Worm (Caenorhabditis elegans): Measurements from ENCODE around the gene F43C11.12.

Gene F43C11.12

DNA sequence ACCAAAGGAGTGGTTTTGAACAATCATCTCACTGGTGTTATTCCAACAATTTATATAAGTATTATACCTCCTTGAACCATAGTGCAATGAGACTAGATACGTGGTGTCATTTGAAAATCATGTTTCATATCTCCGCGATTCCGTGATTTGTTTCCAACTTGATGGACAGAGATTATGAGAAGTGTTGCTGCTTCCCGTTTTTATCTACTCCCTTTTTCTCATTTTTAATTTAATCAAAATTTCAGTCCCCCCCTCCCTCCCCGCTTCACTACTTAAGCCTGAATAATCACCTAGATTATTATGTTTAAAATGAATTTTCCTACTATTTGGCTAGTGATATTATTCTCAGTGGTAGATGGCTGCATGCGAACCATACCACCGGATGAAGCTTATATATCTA lies 5.6 kb upstream of the F43C11.12 start, which contains the start of gene F16G10.3:
F16G10.3 (plus strand) TSS at position 301 of the 400 bp plus-strand sequence.
- TF ChIP-seq drap-1 (GFP tag; optimal IDR thresholded peaks at IDR 0.05) = no peak

DNA sequence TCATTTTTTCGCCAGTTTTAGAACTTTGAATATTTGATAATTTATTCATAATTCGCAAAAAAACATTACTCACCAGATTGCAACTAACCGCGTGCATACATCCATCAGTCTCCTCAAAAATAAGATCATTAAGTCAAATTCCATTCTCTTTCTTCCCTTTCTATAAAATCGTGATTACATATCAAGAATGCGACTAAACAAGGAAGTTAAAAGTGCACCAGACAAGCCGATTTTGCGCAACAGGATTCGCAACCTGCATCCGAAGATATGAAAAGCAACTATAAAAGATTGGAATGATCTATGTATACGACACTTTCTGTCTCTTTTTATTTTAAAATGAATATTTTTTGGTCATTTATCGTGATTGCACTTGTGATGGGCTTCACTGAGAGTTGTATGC lies 2.4 kb upstream of the F43C11.12 start, which contains the start of gene hpo-25:
hpo-25 (plus strand) TSS at position 301 of the 400 bp plus-strand sequence.
- TF ChIP-seq mls-2 (tag; optimal IDR thresholded peaks at IDR 0.05) (no peak), snpc-4 (tag; optimal IDR thresholded peaks at IDR 0.05) (no peak), flh-1 (GFP tag; optimal IDR thresholded peaks at IDR 0.05) (no peak), sptf-1 (tag; optimal IDR thresholded peaks at IDR 0.05) (no peak), elt-3 (tag; optimal IDR thresholded peaks at IDR 0.05) (no peak), bed-3 (GFP tag; optimal IDR thresholded peaks at IDR 0.05) (no peak), nhr-2 (tag; optimal IDR thresholded peaks at IDR 0.05) (no peak), hlh-1 (tag; optimal IDR thresholded peaks at IDR 0.05) (no peak), unc-120 (tag; optimal IDR thresholded peaks at IDR 0.05; ENCODE audit: poor library complexity, severe bottlenecking) (no peak), ham-2 (GFP tag; optimal IDR thresholded peaks at IDR 0.05) (no peak), lsy-2 (tag; optimal IDR thresholded peaks at IDR 0.05) (no peak), lin-32 (GFP tag; optimal IDR thresholded peaks at IDR 0.05) (no peak), blmp-1 (tag; optimal IDR thresholded peaks at IDR 0.05) (no peak), pha-4 (tag; optimal IDR thresholded peaks at IDR 0.05) (no peak), ztf-11 (tag; optimal IDR thresholded peaks at IDR 0.05) (no peak), ces-1 (GFP tag; optimal IDR thresholded peaks at IDR 0.05) (no peak), drap-1 (GFP tag; optimal IDR thresholded peaks at IDR 0.05) (no peak)

DNA sequence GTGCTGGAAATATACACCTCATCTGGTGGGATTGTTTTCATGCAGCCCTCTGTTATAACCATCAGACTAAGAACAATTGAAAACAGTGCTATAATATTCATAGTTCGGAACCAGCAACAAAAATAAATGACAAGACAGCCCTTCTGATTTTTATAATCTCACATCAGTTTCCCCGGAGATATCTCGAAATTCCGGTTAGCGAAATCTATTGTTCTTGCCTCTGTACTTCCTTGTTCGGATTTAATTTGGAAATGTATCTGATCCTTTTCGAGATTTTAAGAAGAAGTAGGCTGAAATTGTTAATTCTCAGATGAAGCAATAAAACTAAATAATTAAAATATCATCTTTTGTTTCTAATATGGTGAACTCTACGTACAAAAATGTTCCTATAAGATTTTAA lies 2.9 kb downstream of the F43C11.12 start, which contains the start of gene F43C11.11:
F43C11.11 (minus strand) TSS at position 101 of the 400 bp plus-strand sequence.
- TF ChIP-seq hlh-1 (tag; optimal IDR thresholded peaks at IDR 0.05) (no peak), ceh-83 (GFP tag; optimal IDR thresholded peaks at IDR 0.05) (no peak), ceh-39 (tag; optimal IDR thresholded peaks at IDR 0.05) (no peak)

ce11 chrII:2359965-2360364 lies 6.6 kb downstream of the F43C11.12 start, which contains the start of gene F43C11.16:
Gene F43C11.16 (minus strand): TSS chrII:2360065.
- TF ChIP-seq elt-1 (tag; optimal IDR thresholded peaks at IDR 0.05; ENCODE audit: borderline replicate concordance, insufficient read depth) (no peak), blmp-1 (tag; optimal IDR thresholded peaks at IDR 0.05) (no peak), elt-3 (tag; optimal IDR thresholded peaks at IDR 0.05) (no peak), ces-1 (GFP tag; optimal IDR thresholded peaks at IDR 0.05) (no peak), unc-62 (GFP tag; optimal IDR thresholded peaks at IDR 0.05) (no peak), sem-2 (GFP tag; optimal IDR thresholded peaks at IDR 0.05) (no peak), ham-2 (GFP tag; optimal IDR thresholded peaks at IDR 0.05) (no peak), nhr-28 (tag; optimal IDR thresholded peaks at IDR 0.05) (no peak), mab-5 (tag; optimal IDR thresholded peaks at IDR 0.05) (no peak), M03D4.4 (tag; optimal IDR thresholded peaks at IDR 0.05) (no peak), unc-120 (tag; optimal IDR thresholded peaks at IDR 0.05; ENCODE audit: poor library complexity, severe bottlenecking) (no peak), nhr-12 (tag; optimal IDR thresholded peaks at IDR 0.05) (no peak)

DNA sequence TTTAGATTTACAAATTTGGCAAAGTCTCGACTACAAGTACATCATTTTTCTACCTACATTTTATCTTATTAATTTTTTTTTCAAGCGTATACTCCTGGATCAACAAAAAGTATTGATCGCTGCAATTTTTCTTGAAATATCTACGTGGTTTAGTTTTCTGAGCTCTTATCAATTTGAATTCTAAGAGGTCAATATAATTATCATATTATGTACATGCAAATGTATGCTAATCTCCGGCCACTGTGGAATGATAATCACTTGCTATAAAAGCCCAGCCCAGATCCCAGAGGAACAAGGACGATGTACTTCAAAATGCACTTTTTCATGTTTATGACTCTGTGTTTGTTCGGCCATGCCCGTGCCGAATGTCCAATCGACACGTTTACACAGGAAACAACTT lies 9.7 kb downstream of the F43C11.12 start, which contains the start of gene F43C11.1:
F43C11.1 (plus strand) TSS at position 301 of the 400 bp plus-strand sequence.
- TF ChIP-seq ceh-43 (GFP tag; optimal IDR thresholded peaks at IDR 0.05) (no peak), unc-39 (tag; optimal IDR thresholded peaks at IDR 0.05) (no peak), ceh-83 (GFP tag; optimal IDR thresholded peaks at IDR 0.05) (no peak), lin-13 (tag; optimal IDR thresholded peaks at IDR 0.05) (no peak), elt-3 (tag; optimal IDR thresholded peaks at IDR 0.05) (no peak), ham-2 (GFP tag; optimal IDR thresholded peaks at IDR 0.05) (no peak), ces-1 (GFP tag; optimal IDR thresholded peaks at IDR 0.05) (no peak), lin-32 (GFP tag; optimal IDR thresholded peaks at IDR 0.05) (no peak), mep-1 (tag; optimal IDR thresholded peaks at IDR 0.05) (no peak), tbx-8 (GFP tag; optimal IDR thresholded peaks at IDR 0.05) (no peak), M03D4.4 (tag; optimal IDR thresholded peaks at IDR 0.05) (no peak), unc-120 (tag; optimal IDR thresholded peaks at IDR 0.05; ENCODE audit: poor library complexity, severe bottlenecking) (no peak)

Measured in whole organism, mixed stage, embryonic.